Worm (Caenorhabditis elegans) whole organism, young adult: ENCODE measurements around the gene F41E6.12.

Experiments
- B0019.2 ChIP-seq: fragments of 200-800 bp; sonication (Bioruptor generic); conservative IDR thresholded peaks from 2 replicates; pipeline ENCODE4 v1.3.6; 2022; ENCODE audit warnings: missing genetic modification reagents, missing genetic modification characterization, missing compliant biosample characterization
- F23B12.7 ChIP-seq: sonication (generic microtip); optimal IDR thresholded peaks from 2 replicates; lab custom pipeline; 2017; ENCODE audit warnings: missing genetic modification characterization, mild to moderate bottlenecking, missing compliant biosample characterization, antibody characterized with exemption, moderate library complexity; ENCODE audit not compliant: insufficient read depth
- F33H1.4 ChIP-seq: fragments of 200-800 bp; sonication (Bioruptor generic); IDR thresholded peaks from 2 replicates; pipeline ENCODE4 v1.3.6; 2022; ENCODE audit warnings: missing genetic modification reagents, missing genetic modification characterization, missing compliant biosample characterization
- F37B4.10 ChIP-seq: fragments of 200-800 bp; sonication (Bioruptor generic); IDR thresholded peaks from 2 replicates; pipeline ENCODE4 v1.3.6; 2022; ENCODE audit warnings: missing genetic modification characterization, missing compliant biosample characterization
- F57C9.4 ChIP-seq: sonication (generic microtip); optimal IDR thresholded peaks from 2 replicates; lab custom pipeline; 2017; ENCODE audit warnings: mild to moderate bottlenecking, missing genetic modification characterization, missing compliant biosample characterization
- K11D2.4 ChIP-seq: fragments of 200-800 bp; sonication (Bioruptor generic); IDR thresholded peaks from 2 replicates; pipeline ENCODE4 v1.3.6; 2022; ENCODE audit warnings: missing genetic modification reagents, missing genetic modification characterization, missing compliant biosample characterization
- ZK185.1 ChIP-seq: sonication (generic microtip); optimal IDR thresholded peaks from 2 replicates; lab custom pipeline; 2016; ENCODE audit warnings: mild to moderate bottlenecking, missing genetic modification characterization, missing compliant biosample characterization; ENCODE audit not compliant: poor library complexity, severe bottlenecking
- aptf-2 ChIP-seq: fragments of 200-800 bp; sonication (Bioruptor generic); conservative IDR thresholded peaks from 2 replicates; pipeline ENCODE4 v1.3.6; 2022; ENCODE audit warnings: missing genetic modification reagents, missing genetic modification characterization, missing compliant biosample characterization
- aptf-3 ChIP-seq: fragments of 200-800 bp; sonication (Bioruptor generic); IDR thresholded peaks from 2 replicates; pipeline ENCODE4 v1.3.6; 2022; ENCODE audit warnings: missing genetic modification characterization, missing compliant biosample characterization
- athp-1 ChIP-seq: sonication (generic microtip); optimal IDR thresholded peaks from 2 replicates; lab custom pipeline; 2017; ENCODE audit warnings: mild to moderate bottlenecking, missing genetic modification characterization, missing compliant biosample characterization
- attf-3 ChIP-seq: fragments of 200-800 bp; sonication (Bioruptor generic); conservative IDR thresholded peaks from 2 replicates; pipeline ENCODE4 v1.3.6; 2022; ENCODE audit warnings: missing genetic modification reagents, missing genetic modification characterization, missing compliant biosample characterization
- bed-1 ChIP-seq: fragments of 200-800 bp; sonication (Bioruptor generic); IDR thresholded peaks from 2 replicates; pipeline ENCODE4 v1.3.6; 2022; ENCODE audit warnings: missing genetic modification reagents, missing genetic modification characterization, missing compliant biosample characterization
- cebp-2 ChIP-seq: fragments of 200-800 bp; sonication (Bioruptor generic); IDR thresholded peaks from 2 replicates; pipeline ENCODE4 v1.3.6; 2022; ENCODE audit warnings: missing genetic modification characterization, missing compliant biosample characterization
- ceh-91 ChIP-seq: fragments of 200-800 bp; sonication (Bioruptor generic); IDR thresholded peaks from 2 replicates; pipeline ENCODE4 v1.3.6; 2022; ENCODE audit warnings: missing genetic modification reagents, missing genetic modification characterization, missing compliant biosample characterization
- chd-7 ChIP-seq: sonication (generic microtip); optimal IDR thresholded peaks from 2 replicates; lab custom pipeline; 2016; ENCODE audit warnings: mild to moderate bottlenecking, missing genetic modification characterization, moderate library complexity, missing compliant biosample characterization
- die-1 ChIP-seq: sonication (generic microtip); optimal IDR thresholded peaks from 2 replicates; lab custom pipeline; 2016; ENCODE audit warnings: missing genotype, mild to moderate bottlenecking, missing genetic modification characterization, missing compliant biosample characterization
- dpl-1 ChIP-seq: fragments of 150-350 bp; optimal IDR thresholded peaks from 2 replicates; lab custom pipeline; 2014; ENCODE audit warnings: missing biosample characterization, missing genetic modification reagents, missing genetic modification characterization
- egl-44 ChIP-seq: fragments of 200-800 bp; sonication (Bioruptor generic); IDR thresholded peaks from 2 replicates; pipeline ENCODE4 v1.3.6; 2022; ENCODE audit warnings: missing genetic modification reagents, missing genetic modification characterization, missing compliant biosample characterization
- egrh-3 ChIP-seq: fragments of 200-800 bp; sonication (Bioruptor generic); IDR thresholded peaks from 2 replicates; pipeline ENCODE4 v1.3.6; 2022; ENCODE audit warnings: missing genetic modification reagents, missing genetic modification characterization, missing compliant biosample characterization
- ekl-4 ChIP-seq: fragments of 200-800 bp; sonication (Bioruptor generic); IDR thresholded peaks from 2 replicates; pipeline ENCODE4 v1.3.6; 2022; ENCODE audit warnings: missing genetic modification reagents, missing genetic modification characterization, missing compliant biosample characterization
- him-1 ChIP-seq: sonication (generic microtip); optimal IDR thresholded peaks from 2 replicates; lab custom pipeline; 2016; ENCODE audit warnings: missing genotype, missing genetic modification reagents, missing genetic modification characterization, missing compliant biosample characterization
- hlh-26 ChIP-seq: fragments of 200-800 bp; sonication (Bioruptor generic); conservative IDR thresholded peaks from 2 replicates; pipeline ENCODE4 v1.3.6; 2022; ENCODE audit warnings: missing genetic modification reagents, missing genetic modification characterization, missing compliant biosample characterization
- hmg-1.2 ChIP-seq: fragments of 200-800 bp; sonication (Bioruptor generic); IDR thresholded peaks from 2 replicates; pipeline ENCODE4 v1.3.6; 2022; ENCODE audit warnings: missing genetic modification reagents, missing genetic modification characterization, missing compliant biosample characterization
- hmg-20 ChIP-seq: fragments of 200-800 bp; sonication (Bioruptor generic); IDR thresholded peaks from 2 replicates; pipeline ENCODE4 v1.3.6; 2022; ENCODE audit warnings: missing genetic modification reagents, missing genetic modification characterization, missing compliant biosample characterization
- lag-1 ChIP-seq: fragments of 200-800 bp; sonication (Bioruptor generic); IDR thresholded peaks from 2 replicates; pipeline ENCODE4 v1.3.6; 2022; ENCODE audit warnings: missing genetic modification reagents, missing genetic modification characterization, missing compliant biosample characterization
- lin-26 ChIP-seq: fragments of 200-800 bp; sonication (Bioruptor generic); IDR thresholded peaks from 2 replicates; pipeline ENCODE4 v1.3.6; 2022; ENCODE audit warnings: missing genetic modification reagents, missing genetic modification characterization, missing compliant biosample characterization
- lin-35 ChIP-seq, 3 experiments: fragments of 150-350 bp in 2 of 3; sonication (generic microtip) in 1 of 3; optimal IDR thresholded peaks; 2 replicates each; lab custom pipeline; 2014 to 2018; ENCODE audit warnings: missing biosample characterization in 3 of 3, missing genetic modification characterization in 3 of 3, missing genetic modification reagents in 3 of 3
- lin-40 ChIP-seq: sonication (generic microtip); optimal IDR thresholded peaks from 2 replicates; lab custom pipeline; 2016; ENCODE audit warnings: missing genetic modification characterization, mild to moderate bottlenecking, missing compliant biosample characterization, missing genotype, missing genetic modification reagents
- lir-1 ChIP-seq: fragments of 200-800 bp; sonication (Bioruptor generic); conservative IDR thresholded peaks from 2 replicates; pipeline ENCODE4 v1.3.6; 2022; ENCODE audit warnings: missing genetic modification reagents, missing genetic modification characterization, missing compliant biosample characterization
- lsy-27 ChIP-seq: sonication (generic microtip); optimal IDR thresholded peaks from 2 replicates; lab custom pipeline; 2017; ENCODE audit warnings: missing genetic modification characterization, mild to moderate bottlenecking, missing compliant biosample characterization, antibody characterized with exemption, missing genotype, borderline replicate concordance; ENCODE audit not compliant: insufficient read depth
- madf-10 ChIP-seq: sonication (generic microtip); optimal IDR thresholded peaks from 2 replicates; lab custom pipeline; 2016; ENCODE audit warnings: mild to moderate bottlenecking, missing genetic modification characterization, missing compliant biosample characterization
- madf-3 ChIP-seq: fragments of 200-800 bp; sonication (Bioruptor generic); IDR thresholded peaks from 2 replicates; pipeline ENCODE4 v1.3.6; 2022; ENCODE audit warnings: missing genetic modification reagents, missing genetic modification characterization, missing compliant biosample characterization
- madf-6 ChIP-seq: fragments of 200-800 bp; sonication (Bioruptor generic); IDR thresholded peaks from 2 replicates; pipeline ENCODE4 v1.3.6; 2022; ENCODE audit warnings: missing genetic modification reagents, missing genetic modification characterization, missing compliant biosample characterization
- nhr-179 ChIP-seq: sonication (generic microtip); optimal IDR thresholded peaks from 2 replicates; lab custom pipeline; 2016; ENCODE audit warnings: mild to moderate bottlenecking, missing genetic modification characterization, missing compliant biosample characterization
- nhr-27 ChIP-seq: fragments of 200-800 bp; sonication (Bioruptor generic); optimal IDR thresholded peaks from 2 replicates; lab custom pipeline; 2018; ENCODE audit warnings: mild to moderate bottlenecking, missing genetic modification characterization, moderate library complexity, missing compliant biosample characterization
- nhr-80 ChIP-seq: sonication (generic microtip); optimal IDR thresholded peaks from 2 replicates; lab custom pipeline; 2016; ENCODE audit warnings: missing genetic modification characterization, missing compliant biosample characterization
- nhr-90 ChIP-seq: sonication (generic microtip); optimal IDR thresholded peaks from 2 replicates; lab custom pipeline; 2016; ENCODE audit warnings: missing genotype, mild to moderate bottlenecking, missing genetic modification characterization, missing compliant biosample characterization
- pha-4 ChIP-seq: fragments of 150-350 bp; sonication (generic microtip); optimal IDR thresholded peaks from 2 replicates; lab custom pipeline; 2014; ENCODE audit warnings: missing biosample characterization, missing genetic modification reagents, missing genetic modification characterization
- rcor-1 ChIP-seq: fragments of 200-800 bp; sonication (Bioruptor generic); IDR thresholded peaks from 2 replicates; pipeline ENCODE4 v1.3.6; 2022; ENCODE audit warnings: missing genetic modification reagents, missing genetic modification characterization, missing compliant biosample characterization
- repo-1 ChIP-seq: sonication (generic microtip); optimal IDR thresholded peaks from 2 replicates; lab custom pipeline; 2017; ENCODE audit warnings: mild to moderate bottlenecking, missing genetic modification characterization, missing compliant biosample characterization
- snpc-1.1 ChIP-seq: sonication (generic microtip); optimal IDR thresholded peaks from 2 replicates; lab custom pipeline; 2017; ENCODE audit warnings: missing genetic modification characterization, mild to moderate bottlenecking, missing compliant biosample characterization, antibody characterized with exemption, moderate library complexity, missing genotype, missing genetic modification reagents; ENCODE audit not compliant: insufficient read depth
- snpc-1.3 ChIP-seq: sonication (generic microtip); optimal IDR thresholded peaks from 2 replicates; lab custom pipeline; 2017; ENCODE audit warnings: missing genetic modification characterization, mild to moderate bottlenecking, missing compliant biosample characterization, antibody characterized with exemption, moderate library complexity, missing genotype, missing genetic modification reagents; ENCODE audit not compliant: insufficient read depth
- snpc-3.4 ChIP-seq: sonication (generic microtip); optimal IDR thresholded peaks from 2 replicates; lab custom pipeline; 2017; ENCODE audit warnings: missing genetic modification characterization, mild to moderate bottlenecking, missing compliant biosample characterization, antibody characterized with exemption, moderate library complexity, missing genotype, missing genetic modification reagents
- somi-1 ChIP-seq: fragments of 200-800 bp; sonication (Bioruptor generic); optimal IDR thresholded peaks from 2 replicates; lab custom pipeline; 2018; ENCODE audit warnings: mild to moderate bottlenecking, missing genetic modification characterization, missing compliant biosample characterization
- sptf-2 ChIP-seq: fragments of 200-800 bp; sonication (Bioruptor generic); optimal IDR thresholded peaks from 2 replicates; lab custom pipeline; 2018; ENCODE audit warnings: mild to moderate bottlenecking, missing genetic modification characterization, missing compliant biosample characterization
- tbp1 ChIP-seq: fragments of 200-800 bp; sonication (Bioruptor generic); optimal IDR thresholded peaks from 2 replicates; lab custom pipeline; 2018; ENCODE audit warnings: mild to moderate bottlenecking, missing genetic modification characterization, missing compliant biosample characterization
- unc-62 ChIP-seq: fragments of 150-350 bp; optimal IDR thresholded peaks from 2 replicates; lab custom pipeline; 2014; ENCODE audit warnings: missing biosample characterization, missing genetic modification reagents, missing genetic modification characterization

F41E6.12 gene

ce11 chrV:8606099-8606696 is 22.7 kb downstream of the F41E6.12 start, which contains the start of gene vps-60 (continued):
- TF ChIP-seq chd-7 (tag; lab: Kevin White, UChicago), result peak; percentile 68
- TF ChIP-seq him-1, result no peak
- TF ChIP-seq lag-1 (GFP tag; lab: Robert Waterston, UW), result no peak
- TF ChIP-seq tbp1, result peak; percentile 70
- peak; percentile 99 for TF ChIP-seq madf-3 (GFP tag; lab: Robert Waterston, UW)
- TF ChIP-seq madf-6 (GFP tag; lab: Robert Waterston, UW), result peak; percentile 85
- TF ChIP-seq B0019.2, result no peak
- TF ChIP-seq rcor-1 (GFP tag; lab: Robert Waterston, UW), result peak; percentile 66
- TF ChIP-seq dpl-1 (GFP tag; lab: Kevin White, UChicago), result peak; percentile 70
- TF ChIP-seq lin-26 (GFP tag; lab: Robert Waterston, UW), result peak; percentile 55
- TF ChIP-seq athp-1 (tag; lab: Kevin White, UChicago), result peak; percentile 81
- peak; percentile 98 for TF ChIP-seq madf-10 (tag; lab: Kevin White, UChicago)
- TF ChIP-seq nhr-90 (tag; lab: Kevin White, UChicago), result peak; percentile 48
- TF ChIP-seq snpc-1.1 (tag; lab: Kevin White, UChicago), result peak; percentile 45
- no peak for TF ChIP-seq F57C9.4 (tag; lab: Kevin White, UChicago)
- no peak for TF ChIP-seq aptf-2 (GFP tag; lab: Robert Waterston, UW)
- TF ChIP-seq F37B4.10 (GFP tag; lab: Robert Waterston, UW), result no peak
- peak; percentile 50 for TF ChIP-seq snpc-1.3 (tag; lab: Kevin White, UChicago)
- peak; percentile 84 for TF ChIP-seq snpc-3.4 (tag; lab: Kevin White, UChicago)
- TF ChIP-seq hmg-20 (GFP tag; lab: Robert Waterston, UW), result 0 out of 2 replicates have a peak, but pooled peaks have one; percentile 10
- peak; percentile 77 for TF ChIP-seq hmg-1.2 (GFP tag; lab: Robert Waterston, UW)
- peak; percentile 50; the same call in 1 of the 2 replicates for TF ChIP-seq attf-3 (GFP tag; lab: Robert Waterston, UW)
- peak; percentile 20 for TF ChIP-seq repo-1 (tag; lab: Kevin White, UChicago)
- TF ChIP-seq lir-1 (GFP tag; lab: Robert Waterston, UW), result peak; percentile 39; the same call in 1 of the 2 replicates
- TF ChIP-seq egrh-3 (GFP tag; lab: Robert Waterston, UW), result peak; percentile 59
- peak; percentile 64 for TF ChIP-seq unc-62 (GFP tag; lab: Kevin White, UChicago)
- TF ChIP-seq ZK185.1 (tag; lab: Kevin White, UChicago), result peak; percentile 21
- TF ChIP-seq hlh-26 (GFP tag; lab: Robert Waterston, UW), result no peak
- TF ChIP-seq nhr-179 (tag; lab: Kevin White, UChicago), result no peak
- peak; percentile 75 for TF ChIP-seq ceh-91 (GFP tag; lab: Robert Waterston, UW)
- peak; percentile 92 for TF ChIP-seq F33H1.4 (GFP tag; lab: Robert Waterston, UW)
- TF ChIP-seq nhr-27, result no peak
- TF ChIP-seq aptf-3 (GFP tag; lab: Robert Waterston, UW), result no peak
- TF ChIP-seq pha-4, result peak; percentile 82
- peak; percentile 92 for TF ChIP-seq nhr-80
- no peak for TF ChIP-seq lsy-27 (tag; lab: Kevin White, UChicago)
- no peak for TF ChIP-seq sptf-2 (GFP tag; lab: Kevin White, UChicago)
- peak; percentile 41 for TF ChIP-seq die-1 (tag; lab: Kevin White, UChicago)
- TF ChIP-seq K11D2.4 (GFP tag; lab: Robert Waterston, UW), result peak; percentile 92
- TF ChIP-seq F23B12.7 (tag; lab: Kevin White, UChicago), result peak; percentile 51
- TF ChIP-seq ekl-4 (GFP tag; lab: Robert Waterston, UW), result peak; percentile 88
- no peak for TF ChIP-seq bed-1 (GFP tag; lab: Robert Waterston, UW)
- no peak for TF ChIP-seq cebp-2 (GFP tag; lab: Robert Waterston, UW)
- TF ChIP-seq somi-1, result peak; percentile 74
- TF ChIP-seq lin-35 (GFP tag; optimal IDR thresholded peaks at IDR 0.05; lab: Kevin White, UChicago), result peak; percentile 8 to 77 (median 10)
- peak; percentile 91 for TF ChIP-seq lin-40 (tag; lab: Kevin White, UChicago)
- peak; percentile 77 for TF ChIP-seq egl-44
